Worm (Caenorhabditis elegans): Measurements from ENCODE around the gene C27D6.1.

DNA sequence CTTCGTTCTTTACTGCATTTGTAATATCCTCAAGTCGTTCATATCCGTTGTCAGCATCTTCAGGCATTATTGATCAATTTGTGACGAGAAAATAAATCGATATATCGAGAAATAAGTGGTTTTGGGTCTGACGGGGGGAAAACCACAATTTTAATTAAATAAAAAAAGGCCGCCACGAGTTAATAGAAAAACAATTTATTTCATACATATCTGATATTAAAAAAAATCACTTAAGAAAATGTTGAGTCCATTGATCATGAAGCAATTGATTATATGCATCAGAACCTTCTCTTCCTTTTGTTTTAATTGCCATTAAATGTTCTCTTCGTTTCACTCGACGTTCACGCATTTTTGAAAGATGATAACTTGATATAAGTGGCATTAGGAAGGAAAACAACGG, 24.2 kb upstream of the C27D6.1 start, which contains the start of gene F58A6.5:
- TF ChIP-seq nhr-76 (tag; optimal IDR thresholded peaks at IDR 0.05) (no peak), nhr-43 (tag; optimal IDR thresholded peaks at IDR 0.05; ENCODE audit: poor library complexity, severe bottlenecking) (no peak), lin-39 (tag; optimal IDR thresholded peaks at IDR 0.05) (no peak), zag-1 (tag; optimal IDR thresholded peaks at IDR 0.05) (no peak), unc-39 (tag; optimal IDR thresholded peaks at IDR 0.05) (no peak), egl-27 (tag; optimal IDR thresholded peaks at IDR 0.05) (no peak), mdl-1 (tag; optimal IDR thresholded peaks at IDR 0.05) (no peak), ama-1 (optimal IDR thresholded peaks at IDR 0.05) (no peak)

Data from whole organism, L3 larva.